Worm (Caenorhabditis elegans) whole organism, late embryonic: ENCODE data around the gene C50C3.19.
A peak's percentile ranks its signal among the peaks of the same experiment; 100 is the strongest.

ENCODE experiments used
- C38D4.7 ChIP-seq: fragments of 200-800 bp; sonication (Bioruptor generic); optimal IDR thresholded peaks from 2 replicates; lab custom pipeline; 2018; ENCODE audit warnings: mild to moderate bottlenecking, missing genetic modification characterization, moderate library complexity, missing compliant biosample characterization
- F13H6.1 ChIP-seq: sonication (generic microtip); optimal IDR thresholded peaks from 2 replicates; lab custom pipeline; 2016; ENCODE audit warnings: missing genetic modification characterization, missing compliant biosample characterization
- K09A11.1 ChIP-seq: sonication (generic microtip); optimal IDR thresholded peaks from 2 replicates; lab custom pipeline; 2017; ENCODE audit warnings: antibody characterized with exemption, mild to moderate bottlenecking, missing genetic modification characterization, missing compliant biosample characterization; ENCODE audit not compliant: insufficient read depth
- T23F11.4 ChIP-seq: fragments of 200-800 bp; sonication (Bioruptor generic); optimal IDR thresholded peaks from 2 replicates; lab custom pipeline; 2018; ENCODE audit warnings: mild to moderate bottlenecking, missing genetic modification characterization, missing compliant biosample characterization
- Y22D7AL.16 ChIP-seq: sonication (generic microtip); optimal IDR thresholded peaks from 2 replicates; lab custom pipeline; 2016; ENCODE audit warnings: missing genetic modification characterization, missing compliant biosample characterization
- ama-1 ChIP-seq: fragments of 150-350 bp; optimal IDR thresholded peaks from 2 replicates; lab custom pipeline; 2014
- ceh-14 ChIP-seq: sonication (generic microtip); optimal IDR thresholded peaks from 2 replicates; lab custom pipeline; 2016; ENCODE audit warnings: missing genotype, missing genetic modification characterization, missing compliant biosample characterization
- ceh-18 ChIP-seq: sonication (generic microtip); optimal IDR thresholded peaks from 2 replicates; lab custom pipeline; 2016; ENCODE audit warnings: missing genetic modification characterization, missing compliant biosample characterization
- ceh-19 ChIP-seq: fragments of 200-800 bp; sonication (Bioruptor generic); optimal IDR thresholded peaks from 2 replicates; lab custom pipeline; 2018; ENCODE audit warnings: mild to moderate bottlenecking, missing genetic modification characterization, missing compliant biosample characterization
- ceh-2 ChIP-seq: sonication (generic microtip); optimal IDR thresholded peaks from 2 replicates; lab custom pipeline; 2016; ENCODE audit warnings: missing genotype, missing genetic modification characterization, missing compliant biosample characterization
- ceh-22 ChIP-seq: sonication (generic microtip); optimal IDR thresholded peaks from 2 replicates; lab custom pipeline; 2017; ENCODE audit warnings: missing biosample characterization, missing genetic modification characterization
- ceh-24 ChIP-seq: sonication (generic microtip); optimal IDR thresholded peaks from 2 replicates; lab custom pipeline; 2016; ENCODE audit warnings: mild to moderate bottlenecking, missing genetic modification characterization, missing compliant biosample characterization
- ceh-31 ChIP-seq: sonication (generic microtip); optimal IDR thresholded peaks from 2 replicates; lab custom pipeline; 2016; ENCODE audit warnings: missing genetic modification characterization, missing compliant biosample characterization
- ceh-34 ChIP-seq: sonication (generic microtip); optimal IDR thresholded peaks from 2 replicates; lab custom pipeline; 2016; ENCODE audit warnings: mild to moderate bottlenecking, missing genetic modification characterization, missing compliant biosample characterization
- ceh-45 ChIP-seq: fragments of 200-800 bp; sonication (Bioruptor generic); IDR thresholded peaks from 2 replicates; pipeline ENCODE4 v1.3.6; 2022; ENCODE audit warnings: missing genetic modification reagents, missing genetic modification characterization, missing compliant biosample characterization
- ceh-6 ChIP-seq: fragments of 200-800 bp; sonication (Bioruptor generic); optimal IDR thresholded peaks from 2 replicates; lab custom pipeline; 2018; ENCODE audit warnings: mild to moderate bottlenecking, missing genetic modification characterization, missing compliant biosample characterization
- ceh-9 ChIP-seq: sonication (generic microtip); optimal IDR thresholded peaks from 2 replicates; lab custom pipeline; 2016; ENCODE audit warnings: mild to moderate bottlenecking, missing genetic modification characterization, inconsistent platforms, missing compliant biosample characterization
- che-1 ChIP-seq: sonication (generic microtip); optimal IDR thresholded peaks from 2 replicates; lab custom pipeline; 2016; ENCODE audit warnings: mild to moderate bottlenecking, missing genetic modification characterization, missing compliant biosample characterization
- dmd-4 ChIP-seq: sonication (generic microtip); optimal IDR thresholded peaks from 2 replicates; lab custom pipeline; 2016; ENCODE audit warnings: borderline replicate concordance, missing genetic modification characterization, missing compliant biosample characterization
- dve-1 ChIP-seq: sonication (generic microtip); optimal IDR thresholded peaks from 2 replicates; lab custom pipeline; 2017; ENCODE audit warnings: antibody characterized with exemption, mild to moderate bottlenecking, missing genetic modification characterization, missing compliant biosample characterization
- elt-2 ChIP-seq: sonication (generic microtip); optimal IDR thresholded peaks from 2 replicates; lab custom pipeline; 2016; ENCODE audit warnings: missing genetic modification reagents, missing genetic modification characterization, missing compliant biosample characterization
- eyg-1 ChIP-seq: sonication (generic microtip); optimal IDR thresholded peaks from 2 replicates; lab custom pipeline; 2016; ENCODE audit warnings: missing genotype, missing genetic modification characterization, missing compliant biosample characterization
- hlh-13 ChIP-seq: fragments of 200-800 bp; sonication (Bioruptor generic); optimal IDR thresholded peaks from 2 replicates; lab custom pipeline; 2018; ENCODE audit warnings: mild to moderate bottlenecking, missing genetic modification characterization, missing compliant biosample characterization
- hlh-15 ChIP-seq: sonication (generic microtip); optimal IDR thresholded peaks from 2 replicates; lab custom pipeline; 2016; ENCODE audit warnings: missing genetic modification characterization, missing compliant biosample characterization
- hlh-8 ChIP-seq: sonication (generic microtip); optimal IDR thresholded peaks from 2 replicates; lab custom pipeline; 2016; ENCODE audit warnings: missing genotype, missing genetic modification characterization, missing compliant biosample characterization
- lim-6 ChIP-seq: sonication (generic microtip); optimal IDR thresholded peaks from 2 replicates; lab custom pipeline; 2016; ENCODE audit warnings: missing genetic modification characterization, missing compliant biosample characterization
- madf-2 ChIP-seq: sonication (generic microtip); optimal IDR thresholded peaks from 2 replicates; lab custom pipeline; 2017; ENCODE audit warnings: missing genetic modification characterization, missing compliant biosample characterization
- nfya-1 ChIP-seq: sonication (generic microtip); optimal IDR thresholded peaks from 2 replicates; lab custom pipeline; 2017; ENCODE audit warnings: missing genetic modification characterization, mild to moderate bottlenecking, missing compliant biosample characterization, antibody characterized with exemption, moderate library complexity
- nhr-11 ChIP-seq: fragments of 150-350 bp; optimal IDR thresholded peaks from 2 replicates; lab custom pipeline; 2014; ENCODE audit warnings: missing biosample characterization, missing genetic modification characterization
- nhr-232 ChIP-seq: sonication (generic microtip); optimal IDR thresholded peaks from 2 replicates; lab custom pipeline; 2016; ENCODE audit warnings: missing genetic modification characterization, missing compliant biosample characterization
- npax-4 ChIP-seq: sonication (generic microtip); optimal IDR thresholded peaks from 2 replicates; lab custom pipeline; 2016; ENCODE audit warnings: missing genetic modification characterization, missing compliant biosample characterization
- pag-3 ChIP-seq: sonication (generic microtip); optimal IDR thresholded peaks from 2 replicates; lab custom pipeline; 2016; ENCODE audit warnings: missing compliant biosample characterization, missing genetic modification characterization, borderline replicate concordance
- pat-9 ChIP-seq: fragments of 200-800 bp; sonication (Bioruptor generic); optimal IDR thresholded peaks from 2 replicates; lab custom pipeline; 2018; ENCODE audit warnings: mild to moderate bottlenecking, missing genetic modification characterization, moderate library complexity, missing compliant biosample characterization
- pax-1 ChIP-seq: fragments of 150-350 bp; optimal IDR thresholded peaks from 2 replicates; lab custom pipeline; 2014; ENCODE audit warnings: missing biosample characterization, missing genetic modification characterization
- pha-2 ChIP-seq: sonication (generic microtip); optimal IDR thresholded peaks from 2 replicates; lab custom pipeline; 2017; ENCODE audit warnings: mild to moderate bottlenecking, missing genetic modification characterization, missing compliant biosample characterization
- pha-4 ChIP-seq: fragments of 150-350 bp; optimal IDR thresholded peaks from 2 replicates; lab custom pipeline; 2018; ENCODE audit warnings: missing biosample characterization, missing genetic modification reagents, missing genetic modification characterization
- pros-1 ChIP-seq: fragments of 150-350 bp; optimal IDR thresholded peaks from 2 replicates; lab custom pipeline; 2014; ENCODE audit warnings: missing biosample characterization, missing genetic modification reagents, missing genetic modification characterization
- ref-2 ChIP-seq: sonication (generic microtip); optimal IDR thresholded peaks from 2 replicates; lab custom pipeline; 2016; ENCODE audit warnings: missing genetic modification characterization, missing compliant biosample characterization
- rnt-1 ChIP-seq: sonication (generic microtip); optimal IDR thresholded peaks from 2 replicates; lab custom pipeline; 2016; ENCODE audit warnings: missing genetic modification characterization, missing compliant biosample characterization
- sdc-2 ChIP-seq: sonication (generic microtip); optimal IDR thresholded peaks from 2 replicates; lab custom pipeline; 2016; ENCODE audit warnings: missing genotype, missing genetic modification characterization, missing compliant biosample characterization
- sox-2 ChIP-seq: fragments of 200-800 bp; sonication (Bioruptor generic); IDR thresholded peaks from 2 replicates; pipeline ENCODE4 v1.3.6; 2022; ENCODE audit warnings: missing genetic modification reagents, missing genetic modification characterization, missing compliant biosample characterization
- sox-4 ChIP-seq: sonication (generic microtip); optimal IDR thresholded peaks from 2 replicates; lab custom pipeline; 2017; ENCODE audit warnings: mild to moderate bottlenecking, missing genetic modification characterization, inconsistent platforms, missing compliant biosample characterization
- syd-9 ChIP-seq: sonication (generic microtip); optimal IDR thresholded peaks from 2 replicates; lab custom pipeline; 2016; ENCODE audit warnings: mild to moderate bottlenecking, missing genetic modification characterization, moderate library complexity, missing compliant biosample characterization
- tbx-2 ChIP-seq: sonication (generic microtip); optimal IDR thresholded peaks from 2 replicates; lab custom pipeline; 2016; ENCODE audit warnings: missing genetic modification characterization, missing compliant biosample characterization
- tbx-7 ChIP-seq: sonication (generic microtip); optimal IDR thresholded peaks from 2 replicates; lab custom pipeline; 2016; ENCODE audit warnings: missing genotype, missing genetic modification characterization, missing compliant biosample characterization
- unc-3 ChIP-seq, 2 experiments: fragments of 200-800 bp in 1 of 2; sonication (Bioruptor generic) in 1 of 2; sonication (generic microtip) in 1 of 2; conservative IDR thresholded peaks in 1 of 2; optimal IDR thresholded peaks in 1 of 2; 2 replicates each; pipeline versions ENCODE4 v1.3.6 to Lab custom; 2016 to 2022; ENCODE audit warnings: missing compliant biosample characterization in 2 of 2, missing genetic modification characterization in 2 of 2, missing genetic modification reagents in 1 of 2
- unc-55 ChIP-seq: sonication (generic microtip); optimal IDR thresholded peaks from 2 replicates; lab custom pipeline; 2017; ENCODE audit warnings: missing biosample characterization, missing genetic modification reagents, missing genetic modification characterization
- zip-5 ChIP-seq: sonication (generic microtip); optimal IDR thresholded peaks from 2 replicates; lab custom pipeline; 2016; ENCODE audit warnings: missing genetic modification characterization, missing compliant biosample characterization

C50C3.19 gene

ce11 chrIII:8190505-8190904, at the start of gene C50C3.19:
Gene C50C3.19, plus strand, starts transcription at chrIII:8190805.
- no peak for TF ChIP-seq ceh-22 (tag; lab: Kevin White, UChicago)
- no peak for TF ChIP-seq hlh-13 (GFP tag; lab: Kevin White, UChicago)
- TF ChIP-seq nhr-232 (tag; lab: Kevin White, UChicago) = no peak
- TF ChIP-seq ref-2 (tag; lab: Kevin White, UChicago) = no peak
- no peak for TF ChIP-seq nhr-11
- no peak for TF ChIP-seq dve-1 (tag; lab: Kevin White, UChicago)
- no peak for TF ChIP-seq C38D4.7
- no peak for TF ChIP-seq che-1 (tag; lab: Kevin White, UChicago)
- TF ChIP-seq ceh-24 = no peak
- no peak for TF ChIP-seq tbx-2 (tag; lab: Kevin White, UChicago)
- no peak for TF ChIP-seq hlh-8
- no peak for TF ChIP-seq pros-1 (tag; lab: Kevin White, UChicago)
- no peak for TF ChIP-seq ceh-14 (tag; lab: Kevin White, UChicago)
- no peak for TF ChIP-seq pha-4 (tag; lab: Kevin White, UChicago)
- TF ChIP-seq sox-2 (GFP tag; lab: Robert Waterston, UW) = no peak
- no peak for TF ChIP-seq zip-5 (tag; lab: Kevin White, UChicago)
- no peak for TF ChIP-seq unc-55 (GFP tag; lab: Kevin White, UChicago)
- TF ChIP-seq T23F11.4 = no peak
- no peak for TF ChIP-seq F13H6.1 (tag; lab: Kevin White, UChicago)

- TF ChIP-seq ceh-2 (tag; lab: Kevin White, UChicago) (no peak), ceh-22 (tag; lab: Kevin White, UChicago) (no peak), syd-9 (tag; lab: Kevin White, UChicago) (no peak), ama-1 (lab: Kevin White, UChicago) (no peak), K09A11.1 (tag; lab: Kevin White, UChicago) (no peak), hlh-15 (no peak), madf-2 (no peak), pat-9 (tag; lab: Kevin White, UChicago) (no peak), sdc-2 (tag; lab: Kevin White, UChicago) (no peak), ceh-34 (tag; lab: Kevin White, UChicago) (no peak), dmd-4 (tag; lab: Kevin White, UChicago) (no peak), npax-4 (tag; lab: Kevin White, UChicago) (no peak), ceh-14 (tag; lab: Kevin White, UChicago) (no peak), ceh-9 (tag; lab: Kevin White, UChicago) (no peak), ceh-31 (no peak), pag-3 (tag; lab: Kevin White, UChicago) (no peak), pax-1 (tag; lab: Kevin White, UChicago) (no peak), tbx-7 (tag; lab: Kevin White, UChicago) (no peak)
Measured at ce11 chrIII:8142217-8142616, 48.4 kb upstream of the C50C3.19 start.

DNA sequence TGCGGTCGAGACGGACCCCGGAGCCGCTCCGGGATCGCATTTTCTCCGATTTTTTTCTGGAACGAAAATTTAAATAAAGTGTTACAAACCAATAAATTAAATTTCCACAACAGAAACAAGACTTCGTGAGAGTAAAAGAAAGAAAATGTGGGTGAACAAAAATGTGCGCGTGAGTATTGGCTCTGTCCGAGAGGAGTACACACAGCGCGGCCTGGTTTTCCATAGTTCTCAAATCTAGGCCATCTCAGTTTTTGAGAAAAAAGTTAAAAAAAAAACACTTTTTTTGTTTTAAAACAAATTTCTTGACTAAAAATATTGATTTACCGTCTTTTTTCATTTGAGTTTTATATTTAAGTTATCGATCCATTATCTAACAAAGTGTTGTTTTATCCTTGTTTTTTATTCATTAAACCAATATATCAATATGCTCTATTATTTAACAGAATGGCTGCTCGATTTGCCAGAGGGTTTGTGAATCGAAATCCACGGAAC, 46.0 kb upstream of the C50C3.19 start, which contains the start of the genes C14B9.8 and mrpl-18:
TSS of gene C14B9.8 (minus strand) at position 56 of the 492 bp plus-strand sequence.
TSS of gene mrpl-18 (plus strand) at position 442 of the 492 bp plus-strand sequence.
- TF ChIP-seq ceh-22 (tag; lab: Kevin White, UChicago) (no peak), ceh-18 (tag; lab: Kevin White, UChicago) (peak; percentile 8), eyg-1 (tag; lab: Kevin White, UChicago) (no peak), ceh-19 (GFP tag; lab: Kevin White, UChicago) (no peak), pha-2 (tag; lab: Kevin White, UChicago) (no peak), dmd-4 (tag; lab: Kevin White, UChicago) (no peak), ceh-24 (no peak), lim-6 (tag; lab: Kevin White, UChicago) (peak; percentile 63), unc-3 (GFP tag; conservative IDR thresholded peaks at IDR 0.05; lab: Robert Waterston, UW) (no peak), unc-3 (tag; optimal IDR thresholded peaks at IDR 0.05; lab: Kevin White, UChicago) (no peak), ref-2 (tag; lab: Kevin White, UChicago) (peak; percentile 83), Y22D7AL.16 (tag; lab: Kevin White, UChicago) (no peak), rnt-1 (tag; lab: Kevin White, UChicago) (peak; percentile 71), tbx-2 (tag; lab: Kevin White, UChicago) (peak; percentile 95), ceh-45 (GFP tag; lab: Robert Waterston, UW) (no peak), elt-2 (tag; lab: Kevin White, UChicago) (peak; percentile 85), ceh-14 (tag; lab: Kevin White, UChicago) (peak; percentile 2), pag-3 (tag; lab: Kevin White, UChicago) (no peak), ceh-34 (tag; lab: Kevin White, UChicago) (no peak), sox-4 (no peak), hlh-15 (peak; percentile 2), nfya-1 (no peak), ceh-6 (GFP tag; lab: Kevin White, UChicago) (no peak), unc-55 (GFP tag; lab: Kevin White, UChicago) (no peak), dve-1 (tag; lab: Kevin White, UChicago) (no peak)
